Worm (Caenorhabditis elegans): ENCODE results near the gene lsm-7.

Gene lsm-7

ce11 chrIV:10918877-10919560 lies 14.3 kb upstream of the lsm-7 start (continued):
- TF ChIP-seq duxl-1 (tag; optimal IDR thresholded peaks at IDR 0.05; ENCODE audit: poor library complexity) (peak; percentile 42), dve-1 (tag; optimal IDR thresholded peaks at IDR 0.05; ENCODE audit: insufficient read depth) (peak; percentile 76), snpc-1.2 (GFP tag; IDR thresholded peaks at IDR 0.05) (0 out of 2 replicates have a peak, but pooled peaks have one; percentile 44), aly-2 (tag; optimal IDR thresholded peaks at IDR 0.05) (no peak), aha-1 (tag) (peak; percentile 99), nhr-77 (tag; optimal IDR thresholded peaks at IDR 0.05) (peak; percentile 53)

ce11 chrIV:10919770-10920169 lies 13.5 kb upstream of the lsm-7 start, which contains the start of gene rbr-2:
Gene rbr-2, plus strand, starts transcription at chrIV:10920070.
- TF ChIP-seq gei-8 (GFP tag; optimal IDR thresholded peaks at IDR 0.05) (no peak), hlh-30 (tag; optimal IDR thresholded peaks at IDR 0.05; ENCODE audit: insufficient read depth) (peak; percentile 7), jun-1 (tag; optimal IDR thresholded peaks at IDR 0.05) (no peak), F26F4.8 (GFP tag; conservative IDR thresholded peaks at IDR 0.05) (no peak), ctbp-1 (GFP tag; IDR thresholded peaks at IDR 0.05) (no peak), ceh-82 (tag; optimal IDR thresholded peaks at IDR 0.05) (no peak)

ce11 chrIV:10933777-10934546 lies 660 bp downstream of the lsm-7 start:
- TF ChIP-seq mep-1 (tag; optimal IDR thresholded peaks at IDR 0.05), result peak; percentile 60
- TF ChIP-seq nhr-11 (tag; optimal IDR thresholded peaks at IDR 0.05), result no peak
- no peak for TF ChIP-seq ZK546.5 (tag; optimal IDR thresholded peaks at IDR 0.05)
- TF ChIP-seq ceh-20 (GFP tag; IDR thresholded peaks at IDR 0.05), result no peak
- peak; percentile 61 for TF ChIP-seq spr-3 (GFP tag; optimal IDR thresholded peaks at IDR 0.05)
- TF ChIP-seq dpl-1 (GFP tag; optimal IDR thresholded peaks at IDR 0.05), result no peak
- TF ChIP-seq lin-15B (tag; optimal IDR thresholded peaks at IDR 0.05), result no peak
- peak; percentile 51 for TF ChIP-seq mdt-29 (GFP tag; IDR thresholded peaks at IDR 0.05)
- peak; percentile 2 to 66 for TF ChIP-seq lsy-2 (tag; optimal IDR thresholded peaks at IDR 0.05)
- TF ChIP-seq hlh-11 (tag; optimal IDR thresholded peaks at IDR 0.05), result peak; percentile 54
- peak; percentile 49 for TF ChIP-seq nhr-48 (tag; optimal IDR thresholded peaks at IDR 0.05)
- peak; percentile 14; the same call in 1 of the 2 replicates for TF ChIP-seq lim-7 (GFP tag; IDR thresholded peaks at IDR 0.05)
- TF ChIP-seq gei-8 (GFP tag; optimal IDR thresholded peaks at IDR 0.05), result peak; percentile 40
- TF ChIP-seq hmg-1.1 (GFP tag; IDR thresholded peaks at IDR 0.05), result peak; percentile 52; the same call in 1 of the 2 replicates
- TF ChIP-seq dve-1 (tag; optimal IDR thresholded peaks at IDR 0.05; ENCODE audit: insufficient read depth), result peak; percentile 70
- TF ChIP-seq nhr-111 (GFP tag; optimal IDR thresholded peaks at IDR 0.05), result peak; percentile 6
- TF ChIP-seq zfp-3 (GFP tag; conservative IDR thresholded peaks at IDR 0.05), result peak; percentile 84
- TF ChIP-seq hlh-30 (tag; optimal IDR thresholded peaks at IDR 0.05; ENCODE audit: insufficient read depth), result peak; percentile 35
- TF ChIP-seq ceh-28 (tag; optimal IDR thresholded peaks at IDR 0.05), result no peak
- TF ChIP-seq aha-1 (tag), result peak; percentile 56
- no peak for TF ChIP-seq ZK337.2 (GFP tag; IDR thresholded peaks at IDR 0.05)
- no peak for TF ChIP-seq dmd-9 (GFP tag; IDR thresholded peaks at IDR 0.05)
- peak; percentile 58; the same call in 1 of the 2 replicates for TF ChIP-seq ctbp-1 (GFP tag; IDR thresholded peaks at IDR 0.05)
- no peak for TF ChIP-seq daf-16 (GFP tag; optimal IDR thresholded peaks at IDR 0.05)
- TF ChIP-seq daf-16 (tag; optimal IDR thresholded peaks at IDR 0.05), result peak; percentile 30
- TF ChIP-seq unc-39 (tag; optimal IDR thresholded peaks at IDR 0.05), result no peak
- 0 out of 2 replicates have a peak, but pooled peaks have one; percentile 8 for TF ChIP-seq dmd-6 (GFP tag; IDR thresholded peaks at IDR 0.05)
- peak; percentile 58 for TF ChIP-seq lin-38 (GFP tag; IDR thresholded peaks at IDR 0.05)
- TF ChIP-seq sdz-12 (GFP tag; optimal IDR thresholded peaks at IDR 0.05), result peak; percentile 78
- TF ChIP-seq dmd-8 (GFP tag; IDR thresholded peaks at IDR 0.05), result no peak
- peak; percentile 18 for TF ChIP-seq mxl-3 (GFP tag; optimal IDR thresholded peaks at IDR 0.05)
- peak in 1 of 2 experiments; percentile 65 for TF ChIP-seq unc-62 (GFP tag; optimal IDR thresholded peaks at IDR 0.05 in 1 of 2)
- TF ChIP-seq unc-62 (tag; optimal IDR thresholded peaks at IDR 0.05), result no peak
- TF ChIP-seq ceh-82 (tag; optimal IDR thresholded peaks at IDR 0.05), result no peak
- TF ChIP-seq zip-2 (tag; optimal IDR thresholded peaks at IDR 0.05), result no peak
- TF ChIP-seq F10B5.3 (tag; optimal IDR thresholded peaks at IDR 0.05), result peak; percentile 32
- peak; percentile 30; the same call in 1 of the 2 replicates for TF ChIP-seq nhr-41 (GFP tag; IDR thresholded peaks at IDR 0.05)
- TF ChIP-seq ama-1 (optimal IDR thresholded peaks at IDR 0.05), result peak; percentile 65

All from whole organism, L4 larva.